Fruit fly (Drosophila melanogaster) whole organism, embryonic: Measurements from ENCODE around the gene ea.
A peak's percentile ranks its signal among the peaks of the same experiment; 100 is the strongest.

Source experiments
- Atf-2 ChIP-seq: fragments of 200-800 bp; sonication (Bioruptor generic); optimal IDR thresholded peaks from 2 replicates; lab custom pipeline; 2016; ENCODE audit warnings: missing biosample characterization, missing genetic modification characterization
- CG10267 ChIP-seq: fragments of 200-800 bp; sonication (Bioruptor generic); optimal IDR thresholded peaks from 2 replicates; lab custom pipeline; 2018; ENCODE audit warnings: missing biosample characterization, mild to moderate bottlenecking, missing genetic modification characterization, moderate library complexity
- CG13296 ChIP-seq: fragments of 200-800 bp; sonication (Bioruptor generic); optimal IDR thresholded peaks from 3 replicates; lab custom pipeline; 2018; ENCODE audit warnings: missing biosample characterization, mild to moderate bottlenecking, missing genetic modification characterization
- CG14014 ChIP-seq: fragments of 200-800 bp; sonication (Bioruptor generic); IDR thresholded peaks from 2 replicates; pipeline ENCODE4 v1.3.6; 2022; ENCODE audit warnings: missing biosample characterization, missing genetic modification characterization
- CG17912 ChIP-seq: fragments of 200-800 bp; sonication (Bioruptor generic); optimal IDR thresholded peaks from 2 replicates; lab custom pipeline; 2018; ENCODE audit warnings: missing biosample characterization, mild to moderate bottlenecking, missing genetic modification characterization
- CG18599 ChIP-seq: fragments of 200-800 bp; sonication (Bioruptor generic); optimal IDR thresholded peaks from 3 replicates; lab custom pipeline; 2017; ENCODE audit warnings: missing biosample characterization, missing genetic modification characterization, mild to moderate bottlenecking, moderate library complexity, missing genetic modification reagents
- CG2199 ChIP-seq: fragments of 200-800 bp; sonication (Bioruptor generic); IDR thresholded peaks from 3 replicates; pipeline ENCODE4 v1.3.6; 2022; ENCODE audit warnings: missing biosample characterization, missing genetic modification characterization
- CG2678 ChIP-seq: fragments of 200-800 bp; sonication (Bioruptor generic); optimal IDR thresholded peaks from 3 replicates; lab custom pipeline; 2019; ENCODE audit warnings: missing biosample characterization, mild to moderate bottlenecking, missing genetic modification characterization, moderate library complexity
- CG3163 ChIP-seq: fragments of 200-800 bp; sonication (Bioruptor generic); optimal IDR thresholded peaks from 3 replicates; lab custom pipeline; 2016; ENCODE audit warnings: missing biosample characterization, missing genetic modification characterization
- CG4404 ChIP-seq: fragments of 200-800 bp; sonication (Bioruptor generic); IDR thresholded peaks from 2 replicates; pipeline ENCODE4 v1.3.6; 2022; ENCODE audit warnings: missing biosample characterization, missing genetic modification characterization
- CG4424 ChIP-seq: fragments of 200-800 bp; sonication (Bioruptor generic); optimal IDR thresholded peaks from 3 replicates; lab custom pipeline; 2016; ENCODE audit warnings: missing biosample characterization, missing genetic modification characterization
- CG6175 ChIP-seq: fragments of 200-800 bp; sonication (Bioruptor generic); IDR thresholded peaks from 3 replicates; pipeline ENCODE4 v1.3.6; 2022; ENCODE audit warnings: missing biosample characterization, missing genetic modification characterization
- CG6254 ChIP-seq: fragments of 200-800 bp; sonication (Bioruptor generic); optimal IDR thresholded peaks from 3 replicates; lab custom pipeline; 2017; ENCODE audit warnings: mild to moderate bottlenecking, missing biosample characterization, missing genetic modification reagents, missing genetic modification characterization
- CG7745 ChIP-seq: fragments of 200-800 bp; sonication (Bioruptor generic); optimal IDR thresholded peaks from 2 replicates; lab custom pipeline; 2018; ENCODE audit warnings: missing biosample characterization, mild to moderate bottlenecking, missing genetic modification characterization, moderate library complexity
- CG7928 ChIP-seq: fragments of 200-800 bp; sonication (Bioruptor generic); optimal IDR thresholded peaks from 2 replicates; lab custom pipeline; 2017; ENCODE audit warnings: missing biosample characterization, mild to moderate bottlenecking, missing genetic modification characterization
- CG8765 ChIP-seq: fragments of 200-800 bp; sonication (Bioruptor generic); IDR thresholded peaks from 2 replicates; pipeline ENCODE4 v1.3.6; 2022; ENCODE audit warnings: missing biosample characterization, missing genetic modification characterization
- D19B ChIP-seq: fragments of 200-800 bp; sonication (Bioruptor generic); optimal IDR thresholded peaks from 2 replicates; lab custom pipeline; 2017; ENCODE audit warnings: missing biosample characterization, mild to moderate bottlenecking, missing genetic modification characterization
- Dad ChIP-seq: fragments of 200-800 bp; sonication (Bioruptor generic); optimal IDR thresholded peaks from 3 replicates; lab custom pipeline; 2016; ENCODE audit warnings: missing biosample characterization, missing genetic modification characterization
- Deaf1 ChIP-seq: fragments of 200-800 bp; optimal IDR thresholded peaks from 3 replicates; lab custom pipeline; 2019; ENCODE audit warnings: missing biosample characterization, mild to moderate bottlenecking, missing genetic modification characterization, moderate library complexity
- Dip2 ChIP-seq: fragments of 200-800 bp; sonication (Bioruptor generic); IDR thresholded peaks from 2 replicates; pipeline ENCODE4 v1.3.6; 2022; ENCODE audit warnings: missing biosample characterization, missing genetic modification characterization
- Doc2 ChIP-seq: fragments of 200-800 bp; sonication (Bioruptor generic); IDR thresholded peaks from 2 replicates; pipeline ENCODE4 v1.3.6; 2022; ENCODE audit warnings: missing biosample characterization, missing genetic modification characterization
- Doc3 ChIP-seq: fragments of 200-800 bp; sonication (Bioruptor generic); IDR thresholded peaks from 3 replicates; pipeline ENCODE4 v1.3.6; 2022; ENCODE audit warnings: missing biosample characterization, missing genetic modification characterization; ENCODE audit not compliant: partially characterized antibody
- HLHmδ ChIP-seq: fragments of 200-800 bp; sonication (Bioruptor generic); optimal IDR thresholded peaks from 2 replicates; lab custom pipeline; 2018; ENCODE audit warnings: missing biosample characterization, mild to moderate bottlenecking, missing genetic modification characterization, moderate library complexity
- Hr78 ChIP-seq, 2 experiments: fragments of 200-800 bp in 1 of 2; fragments of >200 bp in 1 of 2; sonication (Bioruptor generic) in 1 of 2; optimal IDR thresholded peaks; 2 replicates each; lab custom pipeline; 2017 to 2019; ENCODE audit warnings: missing biosample characterization in 2 of 2, missing genetic modification characterization in 2 of 2, mild to moderate bottlenecking in 1 of 2, moderate library complexity in 1 of 2
- NC2β ChIP-seq: fragments of 200-800 bp; sonication (Bioruptor generic); optimal IDR thresholded peaks from 2 replicates; lab custom pipeline; 2016; ENCODE audit warnings: missing biosample characterization, missing genetic modification characterization
- Neu2 ChIP-seq: fragments of 200-800 bp; sonication (Bioruptor generic); optimal IDR thresholded peaks from 3 replicates; lab custom pipeline; 2016; ENCODE audit warnings: missing biosample characterization, missing genetic modification characterization, borderline replicate concordance
- Nf-YA ChIP-seq: fragments of 200-800 bp; sonication (Bioruptor generic); IDR thresholded peaks from 2 replicates; pipeline ENCODE4 v1.3.6; 2022; ENCODE audit warnings: missing biosample characterization, missing genetic modification characterization
- Nf-YC ChIP-seq: fragments of 200-800 bp; optimal IDR thresholded peaks from 3 replicates; lab custom pipeline; 2019; ENCODE audit warnings: missing biosample characterization, mild to moderate bottlenecking, missing genetic modification characterization, moderate library complexity
- Sry-δ ChIP-seq: fragments of 200-800 bp; sonication (Bioruptor generic); optimal IDR thresholded peaks from 2 replicates; lab custom pipeline; 2016; ENCODE audit warnings: missing biosample characterization, missing genetic modification characterization
- da ChIP-seq: fragments of 200-800 bp; sonication (Bioruptor generic); optimal IDR thresholded peaks from 2 replicates; lab custom pipeline; 2016; ENCODE audit warnings: missing biosample characterization, missing genetic modification characterization
- dan ChIP-seq: fragments of 200-800 bp; sonication (Bioruptor generic); IDR thresholded peaks from 2 replicates; pipeline ENCODE4 v1.3.6; 2022; ENCODE audit warnings: missing biosample characterization, missing genetic modification characterization
- dm ChIP-seq: fragments of 200-800 bp; sonication (Bioruptor generic); optimal IDR thresholded peaks from 3 replicates; lab custom pipeline; 2016; ENCODE audit warnings: missing biosample characterization, missing genetic modification characterization
- dysf ChIP-seq: fragments of 200-800 bp; sonication (Bioruptor generic); IDR thresholded peaks from 3 replicates; pipeline ENCODE4 v1.3.6; 2022; ENCODE audit warnings: missing biosample characterization, missing genetic modification characterization
- gce ChIP-seq: fragments of 200-800 bp; sonication (Bioruptor generic); IDR thresholded peaks from 3 replicates; pipeline ENCODE4 v1.3.6; 2022; ENCODE audit warnings: missing biosample characterization, missing genetic modification characterization
- gfzf ChIP-seq: fragments of 200-800 bp; sonication (Bioruptor generic); optimal IDR thresholded peaks from 2 replicates; lab custom pipeline; 2016; ENCODE audit warnings: missing biosample characterization, mild to moderate bottlenecking, missing genetic modification characterization, moderate library complexity
- hkb ChIP-seq, 2 experiments: fragments of 200-800 bp in 1 of 2; fragments of >200 bp in 1 of 2; sonication (Bioruptor generic) in 1 of 2; IDR thresholded peaks in 1 of 2; optimal IDR thresholded peaks in 1 of 2; 2 replicates each; pipeline versions ENCODE4 v1.3.6 to Lab custom; 2017 to 2022; ENCODE audit warnings: missing biosample characterization in 1 of 2, missing genetic modification characterization in 1 of 2
- insv ChIP-seq, 2 experiments: fragments of 200-800 bp; sonication (Bioruptor generic); optimal IDR thresholded peaks; 3 replicates each; lab custom pipeline; 2016 to 2018; ENCODE audit warnings: missing biosample characterization in 2 of 2, missing genetic modification characterization in 2 of 2
- jing ChIP-seq: fragments of 200-800 bp; sonication (Bioruptor generic); optimal IDR thresholded peaks from 2 replicates; lab custom pipeline; 2018; ENCODE audit warnings: missing biosample characterization, mild to moderate bottlenecking, missing genetic modification characterization
- jumu ChIP-seq: fragments of 200-800 bp; sonication (Bioruptor generic); optimal IDR thresholded peaks from 3 replicates; lab custom pipeline; 2016; ENCODE audit warnings: missing biosample characterization, missing genetic modification characterization
- kah ChIP-seq: fragments of 200-800 bp; sonication (Bioruptor generic); optimal IDR thresholded peaks from 2 replicates; lab custom pipeline; 2018; ENCODE audit warnings: missing biosample characterization, mild to moderate bottlenecking, missing genetic modification characterization
- ken ChIP-seq: fragments of 200-800 bp; sonication (Bioruptor generic); IDR thresholded peaks from 3 replicates; pipeline ENCODE4 v1.3.6; 2022; ENCODE audit warnings: missing biosample characterization, missing genetic modification characterization
- lbe ChIP-seq: fragments of 200-800 bp; sonication (Bioruptor generic); optimal IDR thresholded peaks from 2 replicates; lab custom pipeline; 2016; ENCODE audit warnings: missing biosample characterization, mild to moderate bottlenecking, missing genetic modification characterization
- mld ChIP-seq: fragments of 200-800 bp; sonication (Bioruptor generic); IDR thresholded peaks from 3 replicates; pipeline ENCODE4 v1.3.6; 2022; ENCODE audit warnings: missing biosample characterization, missing genetic modification characterization; ENCODE audit not compliant: partially characterized antibody
- psq ChIP-seq: fragments of 200-800 bp; sonication (Bioruptor generic); optimal IDR thresholded peaks from 2 replicates; lab custom pipeline; 2017; ENCODE audit warnings: missing biosample characterization, missing genetic modification characterization
- pzg ChIP-seq: fragments of 200-800 bp; sonication (Bioruptor generic); optimal IDR thresholded peaks from 3 replicates; lab custom pipeline; 2018; ENCODE audit warnings: missing biosample characterization, mild to moderate bottlenecking, missing genetic modification characterization, moderate library complexity
- sd ChIP-seq: fragments of 200-800 bp; sonication (Bioruptor generic); optimal IDR thresholded peaks from 3 replicates; lab custom pipeline; 2018; ENCODE audit warnings: missing biosample characterization, mild to moderate bottlenecking, missing genetic modification characterization, moderate library complexity
- sens ChIP-seq: fragments of 200-800 bp; sonication (Bioruptor generic); peaks from one replicate; lab custom pipeline; 2016; ENCODE audit warnings: missing biosample characterization, missing genetic modification characterization
- sim ChIP-seq: fragments of 200-800 bp; sonication (Bioruptor generic); IDR thresholded peaks from 2 replicates; pipeline ENCODE4 v1.3.6; 2022; ENCODE audit warnings: missing biosample characterization, missing genetic modification characterization
- trem ChIP-seq: fragments of 200-800 bp; optimal IDR thresholded peaks from 3 replicates; lab custom pipeline; 2019; ENCODE audit warnings: missing biosample characterization, mild to moderate bottlenecking, missing genetic modification characterization, moderate library complexity
- ttk ChIP-seq: fragments of 200-800 bp; sonication (Bioruptor generic); IDR thresholded peaks from 2 replicates; pipeline ENCODE4 v2.1.2; 2022; ENCODE audit warnings: missing biosample characterization, missing genetic modification characterization
- twi ChIP-seq: fragments of 200-800 bp; optimal IDR thresholded peaks from 2 replicates; lab custom pipeline; 2019; ENCODE audit warnings: missing biosample characterization, mild to moderate bottlenecking, missing genetic modification characterization, moderate library complexity
- z ChIP-seq: fragments of 200-800 bp; sonication (Bioruptor generic); IDR thresholded peaks from 3 replicates; pipeline ENCODE4 v1.3.6; 2022; ENCODE audit warnings: missing biosample characterization, missing genetic modification characterization

Gene ea

dm6 chr3R:15366839-15367238 is 38.3 kb downstream of the ea start (continued):
- TF ChIP-seq CG17912 (GFP tag; lab: Kevin White, UChicago) (no peak), lbe (GFP tag; lab: Kevin White, UChicago) (no peak), NC2β (GFP tag; lab: Kevin White, UChicago) (no peak), jumu (GFP tag; lab: Kevin White, UChicago) (no peak), CG13296 (peak; percentile 20), HLHmδ (no peak), CG6175 (GFP tag; lab: Robert Waterston, UW) (no peak), ken (GFP tag; lab: Robert Waterston, UW) (no peak; the same call in 2 of the 3 replicates), Nf-YA (GFP tag; lab: Robert Waterston, UW) (no peak), jing (GFP tag; lab: Kevin White, UChicago) (no peak), pzg (GFP tag; lab: Kevin White, UChicago) (no peak), CG2199 (GFP tag; lab: Robert Waterston, UW) (no peak), CG4424 (GFP tag; lab: Kevin White, UChicago) (no peak), sd (tag; lab: Kevin White, UChicago) (no peak), CG10267 (no peak), sens (GFP tag; lab: Kevin White, UChicago) (peak; percentile 75), CG3163 (GFP tag; lab: Kevin White, UChicago) (no peak), Hr78 (GFP tag; optimal IDR thresholded peaks at IDR 0.05; lab: Kevin White, UChicago) (no peak), Nf-YC (tag; lab: Kevin White, UChicago) (no peak), trem (no peak), kah (GFP tag; lab: Kevin White, UChicago) (no peak), CG14014 (GFP tag; lab: Robert Waterston, UW) (peak; percentile 49; the same call in 1 of the 2 replicates), psq (GFP tag; lab: Kevin White, UChicago) (no peak), Dip2 (GFP tag; lab: Robert Waterston, UW) (no peak), insv (GFP tag; optimal IDR thresholded peaks at IDR 0.05; lab: Kevin White, UChicago) (no peak), hkb (optimal IDR thresholded peaks at IDR 0.05; lab: Kevin White, UChicago) (no peak), hkb (GFP tag; IDR thresholded peaks at IDR 0.05; lab: Robert Waterston, UW) (peak; percentile 63), gce (GFP tag; lab: Robert Waterston, UW) (no peak), D19B (GFP tag; lab: Kevin White, UChicago) (no peak), Dad (GFP tag; lab: Kevin White, UChicago) (no peak), twi (tag; lab: Kevin White, UChicago) (no peak), Deaf1 (tag; lab: Kevin White, UChicago) (no peak), dan (GFP tag; lab: Robert Waterston, UW) (no peak), ttk (GFP tag; lab: Robert Waterston, UW) (peak; percentile 18; the same call in 1 of the 2 replicates), Atf-2 (no peak), CG6254 (GFP tag; lab: Kevin White, UChicago) (no peak), z (no peak), CG8765 (no peak), Doc3 (GFP tag; lab: Robert Waterston, UW) (no peak), da (no peak), Doc2 (GFP tag; lab: Robert Waterston, UW) (no peak), Neu2 (GFP tag; lab: Kevin White, UChicago) (no peak), mld (no peak), CG18599 (GFP tag; lab: Kevin White, UChicago) (no peak), CG7745 (no peak), sim (GFP tag; lab: Robert Waterston, UW) (no peak), Sry-δ (no peak), CG7928 (GFP tag; lab: Kevin White, UChicago) (no peak), CG2678 (tag; lab: Kevin White, UChicago) (no peak), dm (no peak), gfzf (GFP tag; lab: Kevin White, UChicago) (no peak), dysf (GFP tag; lab: Robert Waterston, UW) (peak; percentile 40; the same call in 1 of the 3 replicates), CG4404 (GFP tag; lab: Robert Waterston, UW) (no peak)
